Worm (Caenorhabditis elegans) whole organism, L2 larva: ENCODE data around the gene bli-2.

Experiments
- C34F6.9 ChIP-seq: fragments of 150-350 bp; optimal IDR thresholded peaks from 2 replicates; lab custom pipeline; 2014; ENCODE audit warnings: missing biosample characterization, missing genetic modification characterization
- aly-2 ChIP-seq: fragments of 150-350 bp; optimal IDR thresholded peaks from 2 replicates; lab custom pipeline; 2014; ENCODE audit warnings: missing biosample characterization, missing genetic modification characterization
- egl-27 ChIP-seq: sonication (generic microtip); optimal IDR thresholded peaks from 3 replicates; lab custom pipeline; 2017; ENCODE audit warnings: missing biosample characterization, missing genetic modification reagents, missing genetic modification characterization
- elt-1 ChIP-seq: fragments of 150-350 bp; optimal IDR thresholded peaks from 2 replicates; lab custom pipeline; 2014; ENCODE audit warnings: missing biosample characterization, missing genetic modification characterization
- lin-11 ChIP-seq: fragments of 150-350 bp; sonication (generic microtip); optimal IDR thresholded peaks from 2 replicates; lab custom pipeline; 2014; ENCODE audit warnings: missing biosample characterization, missing genetic modification characterization, inconsistent platforms, mixed read lengths
- lin-13 ChIP-seq: fragments of 150-350 bp; optimal IDR thresholded peaks from 2 replicates; lab custom pipeline; 2014; ENCODE audit warnings: missing biosample characterization, missing genetic modification reagents, missing genetic modification characterization
- nhr-23 ChIP-seq: fragments of 150-350 bp; optimal IDR thresholded peaks from 2 replicates; lab custom pipeline; 2014; ENCODE audit warnings: missing biosample characterization, missing genetic modification reagents, missing genetic modification characterization
- nhr-237 ChIP-seq: fragments of 150-350 bp; optimal IDR thresholded peaks from 2 replicates; lab custom pipeline; 2014; ENCODE audit warnings: missing biosample characterization, missing genetic modification characterization
- unc-39 ChIP-seq: fragments of 150-350 bp; optimal IDR thresholded peaks from 2 replicates; lab custom pipeline; 2014; ENCODE audit warnings: missing biosample characterization, missing genetic modification characterization
- zag-1 ChIP-seq: fragments of 150-350 bp; optimal IDR thresholded peaks from 2 replicates; lab custom pipeline; 2014; ENCODE audit warnings: missing biosample characterization, missing genetic modification characterization

- TF ChIP-seq unc-39 (no peak), egl-27 (no peak), nhr-23 (tag; lab: Kevin White, UChicago) (no peak), elt-1 (tag; lab: Kevin White, UChicago) (no peak), C34F6.9 (peak; percentile 47), aly-2 (tag; lab: Kevin White, UChicago) (no peak), nhr-237 (no peak), lin-11 (no peak), lin-13 (GFP tag; lab: Kevin White, UChicago) (no peak), zag-1 (tag; lab: Kevin White, UChicago) (no peak)
These were observed 36.7 kb upstream of the bli-2 start, which contains the start of gene C25H3.11 for ce11 chrII:5688959-5689358.
